Worm (Caenorhabditis elegans): ENCODE results near the gene htas-1.

The htas-1 gene

DNA sequence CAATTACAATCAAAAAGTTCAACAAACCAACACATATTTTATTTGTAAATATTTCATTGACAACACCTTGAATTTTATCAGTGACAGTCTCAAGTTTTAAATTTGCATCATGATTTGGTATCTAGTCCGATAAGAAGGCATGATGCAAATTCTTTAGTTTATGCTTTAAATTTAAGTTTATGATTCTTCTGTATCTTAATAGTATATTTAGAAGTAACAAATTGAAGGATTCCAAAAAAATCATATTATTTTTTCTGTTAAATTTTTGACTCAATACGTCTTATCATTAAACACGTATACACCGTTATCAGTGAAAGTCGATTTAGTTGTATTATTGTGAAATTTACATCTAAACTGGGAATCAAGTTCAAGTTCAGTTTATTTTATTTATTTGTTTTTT, 32.1 kb downstream of the htas-1 start, which contains the start of gene chca-1:
TSS of gene chca-1 (plus strand) at position 161 of the 400 bp plus-strand sequence.
- TF ChIP-seq ref-1 (GFP tag; conservative IDR thresholded peaks at IDR 0.05) (no peak), med-1 (GFP tag; optimal IDR thresholded peaks at IDR 0.05; ENCODE audit: insufficient read depth) (no peak), ztf-29 (GFP tag; IDR thresholded peaks at IDR 0.05) (no peak), ztf-23 (GFP tag; IDR thresholded peaks at IDR 0.05) (no peak), cog-1 (tag; optimal IDR thresholded peaks at IDR 0.05) (no peak), tab-1 (GFP tag; IDR thresholded peaks at IDR 0.05) (no peak), T22C8.4 (GFP tag; IDR thresholded peaks at IDR 0.05) (no peak), flt-1 (GFP tag; IDR thresholded peaks at IDR 0.05) (no peak), klf-2 (GFP tag; conservative IDR thresholded peaks at IDR 0.05) (no peak)

DNA sequence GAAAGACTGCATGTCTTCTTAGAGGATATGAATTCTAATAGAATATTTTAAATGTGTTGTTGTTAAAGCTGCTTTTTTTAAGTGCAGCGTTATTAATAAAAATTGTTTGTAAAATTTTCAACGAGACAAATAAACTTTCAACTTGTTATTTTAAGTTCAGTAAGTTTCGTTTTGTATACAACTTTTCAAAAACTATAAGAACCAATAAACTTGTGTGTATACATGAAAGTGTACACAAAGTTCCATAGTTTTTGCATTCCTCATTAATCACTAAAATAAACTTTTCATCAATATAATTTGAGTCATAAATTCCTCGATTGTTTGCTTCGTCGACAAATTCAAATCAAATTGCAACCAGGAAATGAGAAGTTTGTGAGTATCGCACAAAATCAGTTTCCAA, 34.7 kb downstream of the htas-1 start, which contains the start of gene srm-3:
TSS of gene srm-3 (plus strand) at position 301 of the 400 bp plus-strand sequence.
- no peak for TF ChIP-seq klf-2 (GFP tag; conservative IDR thresholded peaks at IDR 0.05)
- TF ChIP-seq ztf-23 (GFP tag; IDR thresholded peaks at IDR 0.05): no peak
- TF ChIP-seq T22C8.4 (GFP tag; IDR thresholded peaks at IDR 0.05): no peak
- TF ChIP-seq cog-1 (tag; optimal IDR thresholded peaks at IDR 0.05): no peak
- no peak for TF ChIP-seq ztf-29 (GFP tag; IDR thresholded peaks at IDR 0.05)
- TF ChIP-seq tab-1 (GFP tag; IDR thresholded peaks at IDR 0.05): no peak
- TF ChIP-seq med-1 (GFP tag; optimal IDR thresholded peaks at IDR 0.05; ENCODE audit: insufficient read depth): no peak

DNA sequence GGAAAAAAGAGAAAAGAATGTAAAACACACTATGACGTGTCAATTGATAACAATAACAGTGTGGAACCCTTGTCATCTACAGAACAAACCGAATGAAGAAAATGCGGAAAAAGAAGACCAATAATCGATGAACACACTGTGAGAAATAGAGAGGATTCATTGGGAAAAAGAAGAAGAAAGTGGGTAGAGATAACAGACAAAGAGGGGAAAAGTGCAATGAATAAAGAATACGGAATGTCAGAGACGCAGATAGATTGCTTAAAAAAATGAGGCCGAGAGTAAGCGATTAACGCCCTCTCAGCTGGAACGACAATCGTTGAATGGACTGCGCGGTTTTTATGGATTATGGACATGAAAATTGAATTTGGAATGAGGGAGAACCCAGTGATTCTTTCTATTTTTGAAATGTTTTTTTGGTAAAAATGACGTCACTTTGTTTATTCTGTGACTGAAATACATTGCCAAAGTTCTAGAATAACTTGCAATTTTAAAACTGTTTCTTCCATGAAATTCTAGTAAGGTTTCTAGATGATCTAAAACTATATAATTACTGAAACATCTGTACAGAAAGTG, 35.5 kb downstream of the htas-1 start, which contains the start of gene amph-1:
TSS of gene amph-1 (minus strand) at position 85 of the 573 bp plus-strand sequence.
- TF ChIP-seq ztf-23 (GFP tag; IDR thresholded peaks at IDR 0.05): no peak
- no peak for TF ChIP-seq cog-1 (tag; optimal IDR thresholded peaks at IDR 0.05)
- TF ChIP-seq T22C8.4 (GFP tag; IDR thresholded peaks at IDR 0.05): no peak
- no peak for TF ChIP-seq klf-2 (GFP tag; conservative IDR thresholded peaks at IDR 0.05)
- TF ChIP-seq ref-1 (GFP tag; conservative IDR thresholded peaks at IDR 0.05): no peak
- TF ChIP-seq med-1 (GFP tag; optimal IDR thresholded peaks at IDR 0.05; ENCODE audit: insufficient read depth): no peak
- no peak for TF ChIP-seq tab-1 (GFP tag; IDR thresholded peaks at IDR 0.05)
- TF ChIP-seq flt-1 (GFP tag; IDR thresholded peaks at IDR 0.05): no peak
- TF ChIP-seq ztf-29 (GFP tag; IDR thresholded peaks at IDR 0.05): no peak

DNA sequence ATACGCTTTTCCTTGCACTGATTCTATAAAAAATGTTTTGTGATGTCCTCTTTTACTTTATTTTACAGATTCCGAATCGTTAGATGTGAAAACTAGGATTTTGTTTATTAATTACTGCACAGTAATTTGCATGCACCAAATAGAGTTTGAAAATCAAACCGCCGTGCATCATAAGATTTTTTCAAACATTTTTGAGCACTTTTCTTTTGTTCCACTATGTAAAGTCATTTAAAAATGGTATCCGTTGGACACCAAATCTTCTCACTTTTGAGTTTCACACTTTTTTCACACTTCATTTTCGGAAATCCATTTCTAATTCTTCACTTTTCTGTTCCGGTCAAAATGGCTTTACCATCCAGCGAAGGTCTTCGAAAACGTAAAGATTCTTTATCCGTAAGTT, 40.1 kb downstream of the htas-1 start, which contains the start of gene degl-2:
TSS of gene degl-2 (plus strand) at position 301 of the 400 bp plus-strand sequence.
- no peak for TF ChIP-seq flt-1 (GFP tag; IDR thresholded peaks at IDR 0.05)

DNA sequence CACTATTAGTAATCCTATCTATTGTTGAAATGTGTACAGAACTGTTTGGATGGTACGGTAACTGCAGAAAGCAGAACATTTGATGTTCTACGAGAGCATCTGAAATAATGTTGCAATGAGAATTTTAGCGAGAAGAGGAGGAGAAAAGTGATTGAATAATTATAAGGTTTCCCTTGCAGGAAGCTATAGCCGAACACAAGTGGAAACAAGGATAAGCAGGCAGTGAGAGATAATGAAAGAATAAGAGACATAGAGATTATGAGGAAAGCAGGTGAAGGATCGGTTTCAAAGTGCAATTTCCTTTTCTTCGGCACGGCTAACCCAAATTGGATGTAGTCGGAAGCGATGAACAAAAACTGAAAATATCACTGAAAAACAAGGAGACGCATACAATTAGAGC, 41.4 kb downstream of the htas-1 start, which contains the start of gene del-2:
TSS of gene del-2 (minus strand) at position 101 of the 400 bp plus-strand sequence.
- TF ChIP-seq ref-1 (GFP tag; conservative IDR thresholded peaks at IDR 0.05) (no peak), ztf-23 (GFP tag; IDR thresholded peaks at IDR 0.05) (no peak), tab-1 (GFP tag; IDR thresholded peaks at IDR 0.05) (no peak), flt-1 (GFP tag; IDR thresholded peaks at IDR 0.05) (no peak), cog-1 (tag; optimal IDR thresholded peaks at IDR 0.05) (no peak), med-1 (GFP tag; optimal IDR thresholded peaks at IDR 0.05; ENCODE audit: insufficient read depth) (no peak), ztf-29 (GFP tag; IDR thresholded peaks at IDR 0.05) (no peak), klf-2 (GFP tag; conservative IDR thresholded peaks at IDR 0.05) (no peak), T22C8.4 (GFP tag; IDR thresholded peaks at IDR 0.05) (no peak)

DNA sequence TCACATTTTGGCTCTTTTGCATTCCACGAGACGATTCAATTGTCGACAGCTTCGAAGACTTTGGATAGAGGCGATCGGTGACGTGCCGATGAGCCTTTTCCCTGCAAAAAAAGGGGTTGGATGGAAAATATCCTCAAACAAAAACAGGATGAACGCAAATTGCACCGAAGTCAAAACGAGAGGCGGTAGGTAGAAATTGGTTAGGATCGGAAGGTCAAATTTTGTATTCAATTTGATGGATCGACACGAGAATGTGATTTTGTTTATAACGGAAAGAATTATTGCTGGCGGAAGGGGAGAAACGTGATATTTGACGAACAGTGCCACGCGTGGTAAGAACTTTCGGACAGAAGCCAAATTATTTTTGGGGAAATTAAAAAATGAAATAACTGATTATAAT, 48.5 kb downstream of the htas-1 start, which contains the start of gene mca-1:
TSS of gene mca-1 (minus strand) at position 101 of the 400 bp plus-strand sequence.
- TF ChIP-seq ztf-23 (GFP tag; IDR thresholded peaks at IDR 0.05) (no peak), cog-1 (tag; optimal IDR thresholded peaks at IDR 0.05) (no peak), T22C8.4 (GFP tag; IDR thresholded peaks at IDR 0.05) (no peak), ztf-29 (GFP tag; IDR thresholded peaks at IDR 0.05) (no peak), flt-1 (GFP tag; IDR thresholded peaks at IDR 0.05) (no peak), klf-2 (GFP tag; conservative IDR thresholded peaks at IDR 0.05) (no peak), med-1 (GFP tag; optimal IDR thresholded peaks at IDR 0.05; ENCODE audit: insufficient read depth) (no peak), ref-1 (GFP tag; conservative IDR thresholded peaks at IDR 0.05) (no peak), tab-1 (GFP tag; IDR thresholded peaks at IDR 0.05) (no peak)

DNA sequence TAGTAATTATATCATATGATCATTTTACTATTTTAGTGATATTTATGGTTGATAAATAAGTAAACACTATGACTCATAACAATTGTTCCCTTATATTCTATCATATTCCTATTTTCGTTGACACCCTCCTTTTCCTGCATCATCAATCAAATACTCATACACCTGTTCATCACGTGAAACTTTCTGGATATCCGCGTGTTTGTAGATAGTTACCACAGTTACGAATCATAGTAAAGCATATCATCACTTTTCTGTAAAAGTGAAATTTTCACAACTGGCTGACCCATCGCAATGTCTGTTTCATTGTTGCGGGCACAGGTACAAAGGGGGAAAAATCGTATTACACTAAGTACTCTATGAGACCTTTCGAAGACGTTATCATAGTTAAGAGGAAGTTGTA, 49.4 kb downstream of the htas-1 start:
- TF ChIP-seq med-1 (GFP tag; optimal IDR thresholded peaks at IDR 0.05; ENCODE audit: insufficient read depth) (no peak), flt-1 (GFP tag; IDR thresholded peaks at IDR 0.05) (no peak)
